Fruit fly (Drosophila melanogaster): ENCODE data around the gene Akh.

Gene Akh

dm6 chr3L:4158361-4158760 lies 17.1 kb downstream of the Akh start (continued):
- TF ChIP-seq lbe (GFP tag; optimal IDR thresholded peaks at IDR 0.05) (peak; percentile 18), chif (GFP tag; optimal IDR thresholded peaks at IDR 0.05) (peak in 1 of 2 experiments; percentile 23), nom (GFP tag; optimal IDR thresholded peaks at IDR 0.05) (peak; percentile 19), CG30403 (GFP tag; optimal IDR thresholded peaks at IDR 0.05) (peak; percentile 9), ci (GFP tag; IDR thresholded peaks at IDR 0.05) (0 out of 3 replicates have a peak, but pooled peaks have one; percentile 25), corto (GFP tag; optimal IDR thresholded peaks at IDR 0.05) (peak; percentile 44), Lpt (GFP tag; optimal IDR thresholded peaks at IDR 0.05) (no peak), CG17186 (GFP tag; optimal IDR thresholded peaks at IDR 0.05) (no peak), fd64A (GFP tag; optimal IDR thresholded peaks at IDR 0.05) (no peak), CG6654 (GFP tag; optimal IDR thresholded peaks at IDR 0.05) (no peak), E2f1 (GFP tag; IDR thresholded peaks at IDR 0.05) (peak; percentile 17; the same call in 1 of the 2 replicates), Myb (GFP tag; optimal IDR thresholded peaks at IDR 0.05) (no peak), CG18262 (tag; optimal IDR thresholded peaks at IDR 0.05) (peak; percentile 56), usp (GFP tag; optimal IDR thresholded peaks at IDR 0.05) (no peak), row (GFP tag; IDR thresholded peaks at IDR 0.05) (peak; percentile 45; the same call in 2 of the 3 replicates), CG10267 (tag; optimal IDR thresholded peaks at IDR 0.05) (peak; percentile 28), Lhr (GFP tag; optimal IDR thresholded peaks at IDR 0.05) (no peak), Bteb2 (GFP tag; optimal IDR thresholded peaks at IDR 0.05) (no peak), fd96Cb (tag; optimal IDR thresholded peaks at IDR 0.05) (peak; percentile 19), lov (optimal IDR thresholded peaks at IDR 0.05) (no peak), lov (GFP tag; IDR thresholded peaks at IDR 0.05) (0 out of 3 replicates have a peak, but pooled peaks have one; percentile 17), CG2712 (tag; optimal IDR thresholded peaks at IDR 0.05) (peak; percentile 72), CG15696 (tag; optimal IDR thresholded peaks at IDR 0.05) (peak; percentile 83), CG32772 (GFP tag; IDR thresholded peaks at IDR 0.05) (0 out of 2 replicates have a peak, but pooled peaks have one; percentile 22), trem (tag; optimal IDR thresholded peaks at IDR 0.05) (peak; percentile 37), sens (GFP tag) (peak; percentile 2), CG30431 (GFP tag; optimal IDR thresholded peaks at IDR 0.05) (peak; percentile 44), hb (GFP tag; IDR thresholded peaks at IDR 0.05; ENCODE audit: partially characterized antibody) (no peak), Ssrp (tag; optimal IDR thresholded peaks at IDR 0.05) (peak; percentile 3), eve (GFP tag; optimal IDR thresholded peaks at IDR 0.05) (peak in 1 of 2 experiments; percentile 17), sens-2 (GFP tag; IDR thresholded peaks at IDR 0.05) (no peak), CG8388 (GFP tag; optimal IDR thresholded peaks at IDR 0.05) (peak; percentile 22)

- TF ChIP-seq run (tag; optimal IDR thresholded peaks at IDR 0.05) (no peak), Gsc (GFP tag; IDR thresholded peaks at IDR 0.05) (no peak), CG7745 (tag; optimal IDR thresholded peaks at IDR 0.05) (no peak), Asciz (GFP tag; optimal IDR thresholded peaks at IDR 0.05) (no peak), CG11085 (GFP tag; IDR thresholded peaks at IDR 0.05) (no peak), gsb (GFP tag; IDR thresholded peaks at IDR 0.05) (no peak), sens (GFP tag) (peak; percentile 66), ttk (GFP tag; IDR thresholded peaks at IDR 0.05) (no peak), CG4820 (GFP tag; optimal IDR thresholded peaks at IDR 0.05) (no peak), grau (tag; optimal IDR thresholded peaks at IDR 0.05) (no peak), CG11504 (tag; optimal IDR thresholded peaks at IDR 0.05) (no peak), CG3995 (GFP tag; optimal IDR thresholded peaks at IDR 0.05) (no peak), Hr39 (optimal IDR thresholded peaks at IDR 0.05) (no peak), CG12155 (GFP tag; optimal IDR thresholded peaks at IDR 0.05) (peak; percentile 30), lilli (GFP tag; optimal IDR thresholded peaks at IDR 0.05) (no peak), Nf-YC (tag; optimal IDR thresholded peaks at IDR 0.05) (peak; percentile 88), CG30020 (tag; optimal IDR thresholded peaks at IDR 0.05) (no peak), zf30C (GFP tag; optimal IDR thresholded peaks at IDR 0.05) (peak; percentile 25), insv (GFP tag; optimal IDR thresholded peaks at IDR 0.05) (no peak), Abd-B (GFP tag; optimal IDR thresholded peaks at IDR 0.05) (no peak), lab (GFP tag; optimal IDR thresholded peaks at IDR 0.05) (no peak), CG17359 (tag; optimal IDR thresholded peaks at IDR 0.05) (no peak)
These were observed 18.0 kb downstream of the Akh start for dm6 chr3L:4159264-4159663.

All from whole organism, embryonic.